Worm (Caenorhabditis elegans): ENCODE results near the gene T19C3.3.

T19C3.3 gene

DNA sequence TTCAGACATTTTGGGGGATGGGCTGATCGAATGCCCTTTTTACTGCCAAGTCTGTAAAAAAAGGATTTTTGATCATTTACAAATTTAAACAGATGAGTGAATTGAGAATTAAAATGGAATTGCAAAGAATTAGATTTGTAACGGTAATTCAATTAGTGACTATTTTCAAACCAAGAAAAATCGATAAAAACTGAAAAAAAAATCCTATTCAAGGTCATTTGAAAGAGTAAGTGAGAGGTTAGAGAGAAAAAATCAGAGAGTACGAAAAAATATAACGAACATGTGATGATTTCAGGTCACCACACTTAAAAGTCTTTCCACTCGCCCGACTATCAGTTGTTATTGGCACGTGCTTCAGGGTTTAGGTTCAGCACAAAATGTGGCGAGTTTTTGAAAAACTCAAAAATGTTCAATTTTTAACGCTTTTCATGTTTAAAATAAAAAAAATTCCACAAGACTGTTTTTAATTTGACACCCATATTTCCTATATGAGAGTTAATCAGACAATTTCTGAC is 5.9 kb upstream of the T19C3.3 start, which contains the start of gene T19C3.4:
Gene T19C3.4 (minus strand): TSS at position 51 of the 515 bp plus-strand sequence.
- TF ChIP-seq ref-1 (GFP tag; conservative IDR thresholded peaks at IDR 0.05): no peak
- no peak for TF ChIP-seq cog-1 (tag; optimal IDR thresholded peaks at IDR 0.05)
- TF ChIP-seq med-1 (GFP tag; optimal IDR thresholded peaks at IDR 0.05; ENCODE audit: insufficient read depth): no peak
- TF ChIP-seq tab-1 (GFP tag; IDR thresholded peaks at IDR 0.05): no peak
- TF ChIP-seq flt-1 (GFP tag; IDR thresholded peaks at IDR 0.05): no peak
- no peak for TF ChIP-seq T22C8.4 (GFP tag; IDR thresholded peaks at IDR 0.05)
- no peak for TF ChIP-seq ztf-29 (GFP tag; IDR thresholded peaks at IDR 0.05)
- TF ChIP-seq klf-2 (GFP tag; conservative IDR thresholded peaks at IDR 0.05): no peak
- TF ChIP-seq ztf-23 (GFP tag; IDR thresholded peaks at IDR 0.05): no peak

DNA sequence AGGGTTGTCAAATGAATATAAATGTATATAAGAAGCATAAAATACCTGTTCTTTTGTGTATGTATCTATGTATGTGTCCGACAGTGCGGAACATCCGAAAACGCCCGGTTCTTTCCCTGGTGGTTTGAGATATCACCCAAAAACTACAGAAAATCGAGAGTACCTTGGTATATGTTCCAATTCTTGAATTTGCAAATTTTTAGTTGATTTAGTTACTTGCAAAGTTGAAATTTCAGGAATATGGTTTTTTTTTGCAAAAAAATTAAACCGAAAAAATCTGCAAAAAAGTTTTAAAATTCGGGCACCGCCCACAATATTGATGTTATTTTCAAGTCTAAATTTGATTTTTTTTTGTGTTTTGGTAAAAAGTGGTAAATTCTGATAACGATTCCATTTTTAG is 3.1 kb upstream of the T19C3.3 start, which contains the start of gene T19C3.2:
Gene T19C3.2 (minus strand): TSS at position 101 of the 400 bp plus-strand sequence.
- no peak for TF ChIP-seq ztf-29 (GFP tag; IDR thresholded peaks at IDR 0.05)
- no peak for TF ChIP-seq tab-1 (GFP tag; IDR thresholded peaks at IDR 0.05)
- no peak for TF ChIP-seq klf-2 (GFP tag; conservative IDR thresholded peaks at IDR 0.05)
- TF ChIP-seq ztf-23 (GFP tag; IDR thresholded peaks at IDR 0.05): no peak

DNA sequence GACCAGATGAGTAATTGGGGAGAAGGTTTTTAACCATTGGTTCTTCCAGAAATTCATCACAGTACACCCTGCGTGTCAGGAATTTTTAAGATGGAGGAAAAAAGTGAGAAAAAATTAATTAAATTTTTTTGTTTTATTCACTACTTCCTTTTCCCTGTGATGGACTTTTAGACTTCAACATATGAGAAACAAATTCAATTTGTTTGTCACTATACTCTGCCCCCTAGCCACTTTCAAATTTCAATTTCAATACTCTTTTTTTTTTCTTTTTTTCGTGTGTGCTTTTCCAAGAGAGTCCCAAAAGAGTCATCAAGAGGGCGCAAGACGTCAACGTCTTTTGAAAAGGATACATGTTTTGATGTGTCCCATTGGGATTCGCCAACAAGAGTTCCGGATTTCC is 1.6 kb downstream of the T19C3.3 start:
- TF ChIP-seq tab-1 (GFP tag; IDR thresholded peaks at IDR 0.05) (no peak), ztf-29 (GFP tag; IDR thresholded peaks at IDR 0.05) (no peak), ref-1 (GFP tag; conservative IDR thresholded peaks at IDR 0.05) (no peak), ztf-23 (GFP tag; IDR thresholded peaks at IDR 0.05) (no peak), klf-2 (GFP tag; conservative IDR thresholded peaks at IDR 0.05) (no peak), T22C8.4 (GFP tag; IDR thresholded peaks at IDR 0.05) (no peak), flt-1 (GFP tag; IDR thresholded peaks at IDR 0.05) (no peak), med-1 (GFP tag; optimal IDR thresholded peaks at IDR 0.05; ENCODE audit: insufficient read depth) (no peak), cog-1 (tag; optimal IDR thresholded peaks at IDR 0.05) (no peak)

DNA sequence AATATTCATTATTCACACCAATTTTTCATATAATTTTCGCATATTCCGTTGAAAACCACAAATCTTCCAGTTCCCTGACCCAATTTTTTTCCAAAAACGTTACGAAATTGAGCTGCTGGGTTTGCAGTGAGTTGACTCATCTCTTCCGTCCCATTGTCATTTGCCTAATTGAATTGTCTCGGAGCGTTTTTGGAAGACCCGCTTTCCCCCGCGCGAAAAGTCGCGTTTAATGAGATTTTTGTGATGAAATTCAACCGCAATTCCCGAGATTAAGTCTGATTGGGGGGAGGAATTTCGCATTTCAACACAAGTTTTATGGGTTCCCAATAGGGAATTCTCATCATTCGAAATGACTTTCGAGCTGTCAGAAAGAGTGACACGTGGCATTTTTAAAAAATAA is 2.4 kb downstream of the T19C3.3 start:
- TF ChIP-seq flt-1 (GFP tag; IDR thresholded peaks at IDR 0.05) (no peak), cog-1 (tag; optimal IDR thresholded peaks at IDR 0.05) (no peak)

DNA sequence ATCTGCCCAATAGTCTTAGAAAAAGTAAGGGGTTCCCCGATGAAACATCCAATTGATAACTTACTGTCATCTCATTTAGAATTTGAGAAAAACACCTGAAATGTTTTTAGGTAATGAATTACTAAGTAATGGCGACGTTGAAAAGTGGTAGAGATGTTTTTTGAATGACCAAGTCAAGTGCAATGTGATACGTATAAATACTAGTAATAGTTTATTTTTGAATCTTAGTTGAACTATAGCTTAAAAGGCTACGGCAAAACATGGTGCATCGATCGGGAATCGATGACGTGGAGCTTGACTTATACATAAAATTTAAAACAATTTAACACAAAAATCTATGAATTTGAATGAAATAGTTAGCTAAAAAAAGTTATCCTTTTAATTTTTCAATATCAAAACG is 4.8 kb downstream of the T19C3.3 start, which contains the start of gene best-17:
Gene best-17 (minus strand): TSS at position 101 of the 400 bp plus-strand sequence.
- TF ChIP-seq klf-2 (GFP tag; conservative IDR thresholded peaks at IDR 0.05) (no peak), ztf-29 (GFP tag; IDR thresholded peaks at IDR 0.05) (no peak), ztf-23 (GFP tag; IDR thresholded peaks at IDR 0.05) (no peak), ref-1 (GFP tag; conservative IDR thresholded peaks at IDR 0.05) (no peak), med-1 (GFP tag; optimal IDR thresholded peaks at IDR 0.05; ENCODE audit: insufficient read depth) (no peak), flt-1 (GFP tag; IDR thresholded peaks at IDR 0.05) (no peak), T22C8.4 (GFP tag; IDR thresholded peaks at IDR 0.05) (no peak), tab-1 (GFP tag; IDR thresholded peaks at IDR 0.05) (no peak), cog-1 (tag; optimal IDR thresholded peaks at IDR 0.05) (no peak)

DNA sequence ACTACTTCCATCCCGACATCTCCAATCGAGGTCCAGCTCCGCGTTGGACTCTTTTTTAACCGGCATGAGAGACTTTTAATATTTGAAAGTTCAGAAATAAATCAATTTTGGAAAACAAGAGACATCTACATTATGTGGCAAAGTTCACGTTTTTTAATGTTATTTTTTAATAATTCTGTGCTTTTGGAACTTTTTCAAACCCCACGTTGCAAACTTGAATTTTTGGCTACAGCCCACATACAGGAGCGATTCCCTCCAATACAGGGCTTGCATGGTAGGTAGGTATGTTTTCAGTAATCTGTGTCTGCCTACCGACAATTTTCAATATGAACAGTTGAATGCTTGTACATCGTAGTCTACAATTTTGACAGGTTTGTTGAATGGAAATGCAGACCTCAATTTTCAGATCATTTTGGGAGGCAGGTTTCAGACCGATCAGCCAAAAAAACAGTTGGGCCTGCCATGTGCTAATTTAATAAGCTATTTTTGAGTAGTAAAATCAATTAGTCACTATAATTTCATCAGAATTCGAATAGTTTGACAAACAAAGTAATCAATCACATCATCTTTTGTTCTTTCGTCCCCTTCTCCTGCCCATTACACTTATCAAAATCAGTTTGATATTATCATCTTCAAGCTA is 8.8 kb downstream of the T19C3.3 start, which contains the start of the genes Y55B1AR.4 and ttr-7:
Gene Y55B1AR.4 (minus strand): TSS at position 101 of the 640 bp plus-strand sequence.
Gene ttr-7 (plus strand): TSS at position 590 of the 640 bp plus-strand sequence.
- TF ChIP-seq klf-2 (GFP tag; conservative IDR thresholded peaks at IDR 0.05) (no peak), flt-1 (GFP tag; IDR thresholded peaks at IDR 0.05) (no peak), cog-1 (tag; optimal IDR thresholded peaks at IDR 0.05) (no peak), T22C8.4 (GFP tag; IDR thresholded peaks at IDR 0.05) (no peak), tab-1 (GFP tag; IDR thresholded peaks at IDR 0.05) (no peak), ztf-23 (GFP tag; IDR thresholded peaks at IDR 0.05) (no peak), ref-1 (GFP tag; conservative IDR thresholded peaks at IDR 0.05) (no peak), med-1 (GFP tag; optimal IDR thresholded peaks at IDR 0.05; ENCODE audit: insufficient read depth) (no peak), ztf-29 (GFP tag; IDR thresholded peaks at IDR 0.05) (no peak)

DNA sequence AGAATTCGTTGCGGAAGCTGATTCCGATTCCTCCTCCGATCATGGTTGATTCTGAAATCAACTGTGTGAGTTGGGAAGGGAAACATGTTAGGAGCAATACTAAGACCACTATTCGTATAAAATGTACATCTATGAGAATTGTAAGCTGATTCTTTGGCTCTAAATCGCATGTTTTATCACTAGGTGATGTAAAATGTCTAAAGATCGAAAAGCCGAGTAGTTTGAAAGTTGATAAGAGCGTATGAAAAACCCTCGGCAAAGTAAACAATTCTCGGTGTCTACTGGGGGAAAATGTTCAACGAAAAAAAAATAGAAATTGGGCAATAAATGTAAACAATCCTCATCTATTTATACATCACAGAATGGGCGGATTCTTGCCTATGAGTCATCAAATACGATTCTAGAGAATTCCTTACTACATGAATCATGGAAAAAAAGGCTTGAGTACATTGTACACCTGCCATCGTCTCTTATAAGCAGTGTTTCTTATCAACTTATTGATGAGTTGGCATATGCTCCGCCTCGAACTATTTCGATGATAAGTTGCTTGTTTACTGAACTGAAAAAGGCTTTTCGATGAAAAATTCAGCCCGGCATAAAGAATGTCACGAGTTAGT is 13.9 kb downstream of the T19C3.3 start, which contains the start of gene lec-6:
Gene lec-6 (minus strand): TSS at position 51 of the 617 bp plus-strand sequence.
- TF ChIP-seq med-1 (GFP tag; optimal IDR thresholded peaks at IDR 0.05; ENCODE audit: insufficient read depth) (no peak), tab-1 (GFP tag; IDR thresholded peaks at IDR 0.05) (no peak), ztf-29 (GFP tag; IDR thresholded peaks at IDR 0.05) (no peak), cog-1 (tag; optimal IDR thresholded peaks at IDR 0.05) (no peak), flt-1 (GFP tag; IDR thresholded peaks at IDR 0.05) (no peak), klf-2 (GFP tag; conservative IDR thresholded peaks at IDR 0.05) (no peak), T22C8.4 (GFP tag; IDR thresholded peaks at IDR 0.05) (no peak), ref-1 (GFP tag; conservative IDR thresholded peaks at IDR 0.05) (no peak), ztf-23 (GFP tag; IDR thresholded peaks at IDR 0.05) (no peak)

DNA sequence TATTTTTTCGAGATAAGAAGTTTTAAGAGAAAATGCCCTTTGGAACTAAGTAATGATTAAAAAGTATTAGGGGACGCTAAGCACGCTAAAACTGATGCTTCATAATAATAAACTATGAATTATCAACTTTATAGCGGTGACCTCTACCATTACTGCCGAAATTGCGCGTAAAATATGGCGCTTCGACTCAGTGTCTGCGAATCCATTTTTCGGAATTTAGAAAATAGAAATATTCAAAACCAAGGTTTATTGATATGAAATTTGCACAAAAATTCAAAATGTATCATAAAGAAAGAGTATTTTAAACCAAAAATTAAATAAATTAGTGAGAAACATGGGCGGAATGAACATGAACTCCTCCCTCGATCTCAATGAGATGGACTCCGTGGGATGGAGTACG is 15.1 kb downstream of the T19C3.3 start:
- TF ChIP-seq med-1 (GFP tag; optimal IDR thresholded peaks at IDR 0.05; ENCODE audit: insufficient read depth) (no peak), cog-1 (tag; optimal IDR thresholded peaks at IDR 0.05) (no peak), ztf-23 (GFP tag; IDR thresholded peaks at IDR 0.05) (no peak), T22C8.4 (GFP tag; IDR thresholded peaks at IDR 0.05) (no peak), flt-1 (GFP tag; IDR thresholded peaks at IDR 0.05) (no peak), tab-1 (GFP tag; IDR thresholded peaks at IDR 0.05) (no peak), ref-1 (GFP tag; conservative IDR thresholded peaks at IDR 0.05) (no peak)

DNA sequence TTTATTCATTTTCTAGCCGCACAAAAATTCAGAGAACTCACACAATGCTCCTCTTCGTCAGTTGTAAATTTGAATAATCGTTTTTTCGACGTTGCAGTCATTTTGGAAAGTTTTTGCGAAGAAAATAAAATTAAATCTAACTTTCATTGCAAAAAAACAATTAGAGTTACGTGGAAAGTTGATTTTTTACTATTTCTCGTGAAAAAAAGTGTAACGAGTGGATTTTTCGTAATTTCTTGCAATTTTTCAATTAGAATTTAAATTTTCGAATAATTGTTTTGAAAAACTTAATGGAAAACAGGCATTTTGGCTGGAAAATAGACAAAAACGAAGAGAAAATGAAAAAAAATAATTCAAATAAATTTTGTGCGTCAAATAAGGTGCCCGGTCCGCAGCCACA is 15.7 kb downstream of the T19C3.3 start, which contains the start of gene Y55B1AR.2:
Gene Y55B1AR.2 (minus strand): TSS at position 101 of the 400 bp plus-strand sequence.
- no peak for TF ChIP-seq ref-1 (GFP tag; conservative IDR thresholded peaks at IDR 0.05)
- no peak for TF ChIP-seq ztf-23 (GFP tag; IDR thresholded peaks at IDR 0.05)
- TF ChIP-seq med-1 (GFP tag; optimal IDR thresholded peaks at IDR 0.05; ENCODE audit: insufficient read depth): no peak
- no peak for TF ChIP-seq flt-1 (GFP tag; IDR thresholded peaks at IDR 0.05)
- no peak for TF ChIP-seq ztf-29 (GFP tag; IDR thresholded peaks at IDR 0.05)
- TF ChIP-seq tab-1 (GFP tag; IDR thresholded peaks at IDR 0.05): no peak
- no peak for TF ChIP-seq cog-1 (tag; optimal IDR thresholded peaks at IDR 0.05)
- no peak for TF ChIP-seq T22C8.4 (GFP tag; IDR thresholded peaks at IDR 0.05)
- no peak for TF ChIP-seq klf-2 (GFP tag; conservative IDR thresholded peaks at IDR 0.05)
